Fruit fly (Drosophila melanogaster) whole organism: Measurements from ENCODE around the gene Argl.

Experiments
- CG8478 ChIP-seq: fragments of >200 bp; optimal IDR thresholded peaks from 2 replicates; lab custom pipeline; 2018; ENCODE audit warnings: inconsistent platforms
- Dll ChIP-seq: fragments of >200 bp; optimal IDR thresholded peaks from 2 replicates; lab custom pipeline; 2017
- psq ChIP-seq: fragments of >200 bp; optimal IDR thresholded peaks from 2 replicates; lab custom pipeline; 2017
- usp ChIP-seq: fragments of >200 bp; optimal IDR thresholded peaks from 2 replicates; lab custom pipeline; 2017; ENCODE audit warnings: missing biosample characterization, missing genetic modification characterization, mixed read lengths

DNA sequence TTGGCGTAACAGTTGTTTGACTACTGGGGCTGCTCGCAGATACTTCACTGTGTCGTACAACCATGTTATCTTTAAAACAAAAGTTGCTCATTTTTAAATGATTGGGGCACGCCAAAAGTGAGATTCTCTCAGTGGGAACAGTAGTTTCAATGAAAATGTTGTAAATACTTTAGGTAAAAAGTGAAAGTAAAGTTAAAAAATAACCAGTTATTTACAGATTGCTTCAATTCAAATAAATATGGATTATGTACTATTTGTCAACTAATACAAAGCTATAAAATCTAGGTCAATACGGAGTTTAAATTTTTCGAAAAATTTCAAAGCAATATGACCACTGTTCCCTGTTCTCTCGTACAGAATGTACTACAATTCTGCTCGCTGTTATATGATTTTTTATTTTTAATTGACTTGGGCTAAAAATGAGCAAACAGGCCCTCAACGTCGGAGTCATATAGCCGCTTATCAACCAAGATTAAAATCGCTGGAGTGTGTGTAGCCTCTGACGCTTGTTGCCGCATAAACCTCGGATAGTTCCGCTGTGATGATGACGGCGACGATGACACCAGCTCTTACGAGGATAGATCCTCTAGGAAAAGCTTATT lies at the start of gene Argl:
- no peak for TF ChIP-seq psq
- TF ChIP-seq usp (GFP tag; lab: Kevin White, UChicago), result no peak
- TF ChIP-seq CG8478, result no peak
- TF ChIP-seq Dll (lab: Kevin White, UChicago), result no peak
